Fruit fly (Drosophila melanogaster) whole organism, prepupa: ENCODE data around the gene Glg1.

Experiments used
- Blimp-1 ChIP-seq: fragments of 200-800 bp; sonication (Bioruptor generic); optimal IDR thresholded peaks from 3 replicates; lab custom pipeline; 2017; ENCODE audit warnings: missing biosample characterization, missing genetic modification characterization, mild to moderate bottlenecking, moderate library complexity, missing genetic modification reagents
- CG10631 ChIP-seq: fragments of 200-800 bp; sonication (Bioruptor generic); optimal IDR thresholded peaks from 2 replicates; lab custom pipeline; 2016; ENCODE audit warnings: missing biosample characterization, missing genetic modification characterization
- CG10669 ChIP-seq: fragments of 200-800 bp; sonication (Bioruptor generic); optimal IDR thresholded peaks from 3 replicates; lab custom pipeline; 2018; ENCODE audit warnings: missing biosample characterization, mild to moderate bottlenecking, missing genetic modification characterization, moderate library complexity
- CG11762 ChIP-seq: fragments of 200-800 bp; sonication (Bioruptor generic); optimal IDR thresholded peaks from 3 replicates; lab custom pipeline; 2016; ENCODE audit warnings: missing biosample characterization, missing genetic modification characterization; ENCODE audit not compliant: insufficient read depth
- CG11902 ChIP-seq: fragments of 200-800 bp; sonication (Bioruptor generic); optimal IDR thresholded peaks from 3 replicates; lab custom pipeline; 2016; ENCODE audit warnings: missing biosample characterization, missing genetic modification characterization
- CG15336 ChIP-seq: fragments of 200-800 bp; sonication (Bioruptor generic); IDR thresholded peaks from 2 replicates; pipeline ENCODE4 v1.3.6; 2022; ENCODE audit warnings: missing biosample characterization, missing genetic modification characterization
- CG16779 ChIP-seq: fragments of 200-800 bp; sonication (Bioruptor generic); optimal IDR thresholded peaks from 3 replicates; lab custom pipeline; 2017; ENCODE audit warnings: missing biosample characterization, mild to moderate bottlenecking, missing genetic modification characterization
- CG3032 ChIP-seq: fragments of 200-800 bp; optimal IDR thresholded peaks from 2 replicates; lab custom pipeline; 2019; ENCODE audit warnings: missing biosample characterization, mild to moderate bottlenecking, missing genetic modification characterization, moderate library complexity
- CG31627 ChIP-seq: fragments of 200-800 bp; sonication (Bioruptor generic); optimal IDR thresholded peaks from 3 replicates; lab custom pipeline; 2016; ENCODE audit warnings: missing biosample characterization, missing genetic modification characterization
- CG32006 ChIP-seq: fragments of 200-800 bp; sonication (Bioruptor generic); optimal IDR thresholded peaks from 3 replicates; lab custom pipeline; 2017; ENCODE audit warnings: missing biosample characterization, mild to moderate bottlenecking, missing genetic modification characterization
- CG34406 ChIP-seq: fragments of 200-800 bp; sonication (Bioruptor generic); optimal IDR thresholded peaks from 3 replicates; lab custom pipeline; 2016; ENCODE audit warnings: missing biosample characterization, missing genetic modification characterization
- CG3919 ChIP-seq: fragments of 200-800 bp; sonication (Bioruptor generic); optimal IDR thresholded peaks from 3 replicates; lab custom pipeline; 2016; ENCODE audit warnings: missing biosample characterization, missing genetic modification characterization
- CG4318 ChIP-seq: fragments of 200-800 bp; sonication (Bioruptor generic); optimal IDR thresholded peaks from 3 replicates; lab custom pipeline; 2017; ENCODE audit warnings: missing biosample characterization, mild to moderate bottlenecking, missing genetic modification characterization
- CG6163 ChIP-seq: fragments of 200-800 bp; sonication (Bioruptor generic); IDR thresholded peaks from 3 replicates; pipeline ENCODE4 v1.3.6; 2022; ENCODE audit warnings: missing biosample characterization, missing genetic modification characterization
- CG6276 ChIP-seq: fragments of 200-800 bp; sonication (Bioruptor generic); optimal IDR thresholded peaks from 2 replicates; lab custom pipeline; 2017; ENCODE audit warnings: missing biosample characterization, mild to moderate bottlenecking, missing genetic modification characterization
- CG6792 ChIP-seq: fragments of 200-800 bp; sonication (Bioruptor generic); optimal IDR thresholded peaks from 3 replicates; lab custom pipeline; 2016; ENCODE audit warnings: missing biosample characterization, missing genetic modification characterization
- CG6808 ChIP-seq: fragments of 200-800 bp; sonication (Bioruptor generic); optimal IDR thresholded peaks from 3 replicates; lab custom pipeline; 2017; ENCODE audit warnings: missing biosample characterization, missing genetic modification characterization, mild to moderate bottlenecking, moderate library complexity, missing genetic modification reagents
- CG6854 ChIP-seq: fragments of 200-800 bp; sonication (Bioruptor generic); optimal IDR thresholded peaks from 2 replicates; lab custom pipeline; 2017; ENCODE audit warnings: missing biosample characterization, mild to moderate bottlenecking, missing genetic modification characterization
- CG7368 ChIP-seq: fragments of 200-800 bp; sonication (Bioruptor generic); optimal IDR thresholded peaks from 3 replicates; lab custom pipeline; 2016; ENCODE audit warnings: missing biosample characterization, missing genetic modification characterization
- CG8119 ChIP-seq: fragments of 200-800 bp; sonication (Bioruptor generic); IDR thresholded peaks from 3 replicates; pipeline ENCODE4 v1.3.6; 2022; ENCODE audit warnings: missing biosample characterization, missing genetic modification characterization
- CG8319 ChIP-seq: fragments of 200-800 bp; sonication (Bioruptor generic); optimal IDR thresholded peaks from 3 replicates; lab custom pipeline; 2016; ENCODE audit warnings: missing biosample characterization, missing genetic modification characterization
- CG8632 ChIP-seq: fragments of 200-800 bp; sonication (Bioruptor generic); optimal IDR thresholded peaks from 3 replicates; lab custom pipeline; 2016; ENCODE audit warnings: missing biosample characterization, missing genetic modification characterization
- CG9139 ChIP-seq: fragments of 200-800 bp; sonication (Bioruptor generic); optimal IDR thresholded peaks from 3 replicates; lab custom pipeline; 2017; ENCODE audit warnings: missing biosample characterization, mild to moderate bottlenecking, missing genetic modification characterization
- Eip75B ChIP-seq: fragments of 200-800 bp; sonication (Bioruptor generic); optimal IDR thresholded peaks from 3 replicates; lab custom pipeline; 2016; ENCODE audit warnings: missing biosample characterization, missing genetic modification characterization
- Eip78C ChIP-seq: fragments of 200-800 bp; sonication (Bioruptor generic); peaks from one replicate; lab custom pipeline; 2016; ENCODE audit warnings: missing biosample characterization, missing genetic modification characterization
- Eip93F ChIP-seq: fragments of 200-800 bp; sonication (Bioruptor generic); optimal IDR thresholded peaks from 2 replicates; lab custom pipeline; 2016; ENCODE audit warnings: missing biosample characterization, mild to moderate bottlenecking, missing genetic modification characterization
- Ets21C ChIP-seq: fragments of 200-800 bp; sonication (Bioruptor generic); optimal IDR thresholded peaks from 3 replicates; lab custom pipeline; 2016; ENCODE audit warnings: missing biosample characterization, missing genetic modification characterization
- Ets96B ChIP-seq: fragments of 200-800 bp; optimal IDR thresholded peaks from 2 replicates; lab custom pipeline; 2019; ENCODE audit warnings: missing biosample characterization, mild to moderate bottlenecking, missing genetic modification characterization, moderate library complexity
- Gug ChIP-seq: fragments of 200-800 bp; sonication (Bioruptor generic); IDR thresholded peaks from 2 replicates; pipeline ENCODE4 v1.3.6; 2022; ENCODE audit warnings: missing biosample characterization, missing genetic modification characterization
- Hr38 ChIP-seq: sonication (Bioruptor generic); optimal IDR thresholded peaks from 2 replicates; lab custom pipeline; 2016; ENCODE audit warnings: missing biosample characterization, missing genetic modification characterization
- Hr39 ChIP-seq: fragments of 200-800 bp; sonication (Bioruptor generic); optimal IDR thresholded peaks from 2 replicates; lab custom pipeline; 2016; ENCODE audit warnings: missing biosample characterization, missing genetic modification characterization
- Hr4 ChIP-seq: fragments of 200-800 bp; sonication (Bioruptor generic); optimal IDR thresholded peaks from 3 replicates; lab custom pipeline; 2016; ENCODE audit warnings: missing biosample characterization, missing genetic modification characterization
- Lpt ChIP-seq: fragments of 200-800 bp; sonication (Bioruptor generic); optimal IDR thresholded peaks from 3 replicates; lab custom pipeline; 2016; ENCODE audit warnings: missing biosample characterization, missing genetic modification characterization
- Met ChIP-seq: fragments of 200-800 bp; sonication (Bioruptor generic); optimal IDR thresholded peaks from 3 replicates; lab custom pipeline; 2016; ENCODE audit warnings: missing biosample characterization, missing genetic modification characterization
- OdsH ChIP-seq: fragments of 200-800 bp; sonication (Bioruptor generic); optimal IDR thresholded peaks from 3 replicates; lab custom pipeline; 2016; ENCODE audit warnings: missing biosample characterization, missing genetic modification characterization
- Smox ChIP-seq: fragments of 200-800 bp; sonication (Bioruptor generic); optimal IDR thresholded peaks from 3 replicates; lab custom pipeline; 2016; ENCODE audit warnings: missing biosample characterization, missing genetic modification characterization
- Sox102F ChIP-seq: fragments of 200-800 bp; sonication (Bioruptor generic); optimal IDR thresholded peaks from 2 replicates; lab custom pipeline; 2016; ENCODE audit warnings: missing biosample characterization, mild to moderate bottlenecking, missing genetic modification characterization
- Sox15 ChIP-seq: fragments of 200-800 bp; sonication (Bioruptor generic); optimal IDR thresholded peaks from 3 replicates; lab custom pipeline; 2016; ENCODE audit warnings: missing biosample characterization, missing genetic modification characterization
- acj6 ChIP-seq: fragments of 200-800 bp; sonication (Bioruptor generic); optimal IDR thresholded peaks from 3 replicates; lab custom pipeline; 2016; ENCODE audit warnings: missing biosample characterization, missing genetic modification characterization
- cyc ChIP-seq: fragments of 200-800 bp; sonication (Bioruptor generic); optimal IDR thresholded peaks from 3 replicates; lab custom pipeline; 2016; ENCODE audit warnings: missing biosample characterization, missing genetic modification characterization
- dac ChIP-seq: fragments of 200-800 bp; sonication (Bioruptor generic); optimal IDR thresholded peaks from 2 replicates; lab custom pipeline; 2017; ENCODE audit warnings: missing biosample characterization, mild to moderate bottlenecking, missing genetic modification characterization
- dsx ChIP-seq: fragments of 200-800 bp; optimal IDR thresholded peaks from 3 replicates; lab custom pipeline; 2019; ENCODE audit warnings: missing biosample characterization, mild to moderate bottlenecking, missing genetic modification characterization, moderate library complexity; ENCODE audit not compliant: poor library complexity, severe bottlenecking
- eg ChIP-seq: fragments of 200-800 bp; sonication (Bioruptor generic); IDR thresholded peaks from 3 replicates; pipeline ENCODE4 v1.3.6; 2022; ENCODE audit warnings: missing biosample characterization, missing genetic modification characterization
- esn ChIP-seq: fragments of 200-800 bp; sonication (Bioruptor generic); optimal IDR thresholded peaks from 2 replicates; lab custom pipeline; 2016; ENCODE audit warnings: missing biosample characterization, mild to moderate bottlenecking, missing genetic modification characterization, moderate library complexity
- fd59A ChIP-seq: fragments of 200-800 bp; sonication (Bioruptor generic); optimal IDR thresholded peaks from 2 replicates; lab custom pipeline; 2017; ENCODE audit warnings: missing biosample characterization, mild to moderate bottlenecking, missing genetic modification characterization, missing genetic modification reagents
- fd85E ChIP-seq: fragments of 200-800 bp; sonication (Bioruptor generic); optimal IDR thresholded peaks from 3 replicates; lab custom pipeline; 2016; ENCODE audit warnings: missing biosample characterization, missing genetic modification characterization
- lz ChIP-seq: fragments of 200-800 bp; sonication (Bioruptor generic); optimal IDR thresholded peaks from 3 replicates; lab custom pipeline; 2016; ENCODE audit warnings: missing biosample characterization, missing genetic modification characterization
- net ChIP-seq: fragments of 200-800 bp; sonication (Bioruptor generic); optimal IDR thresholded peaks from 3 replicates; lab custom pipeline; 2016; ENCODE audit warnings: missing biosample characterization, missing genetic modification characterization
- salr ChIP-seq, 2 experiments: fragments of 200-800 bp; sonication (Bioruptor generic); optimal IDR thresholded peaks; 3 replicates each; lab custom pipeline; 2016 to 2018; ENCODE audit warnings: missing biosample characterization in 2 of 2, missing genetic modification characterization in 2 of 2, mild to moderate bottlenecking in 1 of 2
- ss ChIP-seq, 2 experiments: fragments of 200-800 bp; sonication (Bioruptor generic); optimal IDR thresholded peaks; 2 replicates in 1 of 2; 3 replicates in 1 of 2; lab custom pipeline; 2017 to 2018; ENCODE audit warnings: mild to moderate bottlenecking in 2 of 2, missing biosample characterization in 2 of 2, missing genetic modification characterization in 2 of 2, moderate library complexity in 1 of 2
- svp ChIP-seq: fragments of 200-800 bp; sonication (Bioruptor generic); peaks from one replicate; lab custom pipeline; 2016; ENCODE audit warnings: missing biosample characterization, missing genetic modification characterization

Glg1 gene

DNA sequence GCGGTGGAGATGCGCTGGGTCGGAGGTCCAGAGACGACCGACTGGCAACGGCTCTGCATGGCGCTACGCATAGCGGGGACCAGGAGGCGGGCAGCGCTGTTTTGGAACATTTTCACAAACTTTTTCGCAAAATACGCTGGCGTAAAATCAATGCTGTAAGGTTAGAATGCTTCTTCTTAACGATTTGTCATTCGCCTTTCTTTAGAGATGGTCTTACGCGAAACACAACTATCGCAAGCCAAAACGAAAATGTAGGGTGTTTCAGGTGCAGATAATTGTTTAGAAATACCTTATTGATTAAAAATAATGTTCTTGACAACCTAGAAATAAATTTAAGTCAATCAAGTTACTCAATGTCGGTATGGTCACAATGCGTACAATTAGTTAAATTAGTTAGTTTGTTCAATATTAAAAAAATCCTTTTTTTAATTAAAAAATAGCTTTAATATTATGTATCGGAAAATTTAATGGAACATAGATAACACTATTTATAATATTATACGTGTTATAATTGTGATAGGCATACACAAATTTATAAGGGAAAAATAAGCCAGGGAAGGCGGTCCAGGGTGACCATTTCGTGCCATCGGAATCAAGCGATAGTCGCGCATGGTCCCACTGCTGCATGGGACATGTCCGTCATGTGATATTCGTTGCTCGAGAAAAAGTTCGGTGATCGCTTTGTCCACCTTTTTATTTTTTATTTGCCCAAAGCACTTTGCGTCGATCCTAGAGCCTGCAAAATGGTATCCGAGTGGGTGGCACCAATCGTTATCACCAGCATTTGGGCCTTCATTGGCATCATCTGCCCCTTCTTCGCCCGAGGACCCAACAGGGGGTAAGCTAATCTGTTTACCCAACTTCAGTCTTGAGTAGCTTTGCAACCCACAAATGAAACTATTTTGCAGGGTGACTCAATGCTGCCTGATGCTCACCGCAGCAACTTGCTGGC is 32.2 kb upstream of the Glg1 start, which contains the start of the genes COX8 and VhaM9.7-b:
Gene COX8 (minus strand): TSS at position 203 of the 952 bp plus-strand sequence.
Gene VhaM9.7-b (plus strand): TSS at position 618 of the 952 bp plus-strand sequence.
- TF ChIP-seq dac (GFP tag; lab: Kevin White, UChicago) = no peak
- TF ChIP-seq Hr4 = peak; percentile 61
- peak; percentile 63 for TF ChIP-seq lz (GFP tag; lab: Kevin White, UChicago)
- TF ChIP-seq Blimp-1 = no peak
- no peak for TF ChIP-seq CG8119 (GFP tag; lab: Robert Waterston, UW)
- peak; percentile 55 for TF ChIP-seq CG11902 (GFP tag; lab: Kevin White, UChicago)
- TF ChIP-seq CG8319 (GFP tag; lab: Kevin White, UChicago) = no peak
- no peak for TF ChIP-seq fd85E (GFP tag; lab: Kevin White, UChicago)
- no peak for TF ChIP-seq eg (GFP tag; lab: Robert Waterston, UW)
- TF ChIP-seq dsx = no peak
- TF ChIP-seq net = no peak
- no peak for TF ChIP-seq Gug (GFP tag; lab: Robert Waterston, UW)
- no peak for TF ChIP-seq Eip75B (GFP tag; lab: Kevin White, UChicago)
- TF ChIP-seq esn (GFP tag; lab: Kevin White, UChicago) = peak; percentile 67
- no peak for TF ChIP-seq Hr38 (GFP tag; lab: Kevin White, UChicago)
- no peak for TF ChIP-seq ss (GFP tag; optimal IDR thresholded peaks at IDR 0.05; lab: Kevin White, UChicago)
- TF ChIP-seq CG15336 (GFP tag; lab: Robert Waterston, UW) = no peak
- no peak for TF ChIP-seq acj6 (GFP tag; lab: Kevin White, UChicago)
- TF ChIP-seq CG4318 (GFP tag; lab: Kevin White, UChicago) = no peak
- no peak for TF ChIP-seq CG6163 (GFP tag; lab: Robert Waterston, UW)
- TF ChIP-seq Eip93F (GFP tag; lab: Kevin White, UChicago) = no peak
- TF ChIP-seq CG10669 (GFP tag; lab: Kevin White, UChicago) = no peak
- TF ChIP-seq CG11762 (GFP tag; lab: Kevin White, UChicago) = no peak
- TF ChIP-seq cyc (GFP tag; lab: Kevin White, UChicago) = peak; percentile 60
- TF ChIP-seq CG32006 = no peak
- no peak for TF ChIP-seq CG9139 (GFP tag; lab: Kevin White, UChicago)
- TF ChIP-seq CG31627 (GFP tag; lab: Kevin White, UChicago) = peak; percentile 67
- TF ChIP-seq Ets21C (GFP tag; lab: Kevin White, UChicago) = peak; percentile 39
- no peak for TF ChIP-seq CG10631 (GFP tag; lab: Kevin White, UChicago)
- TF ChIP-seq CG3919 (GFP tag; lab: Kevin White, UChicago) = no peak
- TF ChIP-seq Sox15 (GFP tag; lab: Kevin White, UChicago) = peak; percentile 54
- no peak for TF ChIP-seq CG6808 (GFP tag; lab: Kevin White, UChicago)
- peak; percentile 80 for TF ChIP-seq Eip78C (GFP tag; lab: Kevin White, UChicago)
- TF ChIP-seq Ets96B (tag; lab: Kevin White, UChicago) = no peak
- peak; percentile 30 for TF ChIP-seq CG3032 (tag; lab: Kevin White, UChicago)
- TF ChIP-seq CG6854 = no peak
- TF ChIP-seq Lpt (GFP tag; lab: Kevin White, UChicago) = no peak
- TF ChIP-seq salr (GFP tag; optimal IDR thresholded peaks at IDR 0.05; lab: Kevin White, UChicago) = no peak
- TF ChIP-seq CG16779 (tag; lab: Kevin White, UChicago) = no peak
- no peak for TF ChIP-seq Smox
- TF ChIP-seq Sox102F = no peak
- no peak for TF ChIP-seq fd59A
- TF ChIP-seq CG6792 (GFP tag; lab: Kevin White, UChicago) = no peak
- TF ChIP-seq OdsH (GFP tag; lab: Kevin White, UChicago) = no peak
- no peak for TF ChIP-seq CG8632 (GFP tag; lab: Kevin White, UChicago)
- TF ChIP-seq svp (GFP tag; lab: Kevin White, UChicago) = no peak
- no peak for TF ChIP-seq Hr39 (GFP tag; lab: Kevin White, UChicago)
- no peak for TF ChIP-seq Met
- TF ChIP-seq CG7368 = no peak
- TF ChIP-seq CG34406 (GFP tag; lab: Kevin White, UChicago) = no peak
- no peak for TF ChIP-seq CG6276 (GFP tag; lab: Kevin White, UChicago)
